Worm (Caenorhabditis elegans) whole organism, midembryonic: ENCODE data around the gene pqe-1.
A peak's percentile ranks its signal among the peaks of the same experiment; 100 is the strongest.

ENCODE experiments used
- T22C8.4 ChIP-seq: fragments of 200-800 bp; sonication (Bioruptor generic); IDR thresholded peaks from 2 replicates; pipeline ENCODE4 v1.3.6; 2022; ENCODE audit warnings: missing genetic modification characterization, missing compliant biosample characterization
- tab-1 ChIP-seq: fragments of 200-800 bp; sonication (Bioruptor generic); IDR thresholded peaks from 2 replicates; pipeline ENCODE4 v1.3.6; 2022; ENCODE audit warnings: missing genetic modification characterization, missing compliant biosample characterization
- ztf-29 ChIP-seq: fragments of 200-800 bp; sonication (Bioruptor generic); IDR thresholded peaks from 2 replicates; pipeline ENCODE4 v1.3.6; 2022; ENCODE audit warnings: missing genetic modification reagents, missing genetic modification characterization, missing compliant biosample characterization

DNA sequence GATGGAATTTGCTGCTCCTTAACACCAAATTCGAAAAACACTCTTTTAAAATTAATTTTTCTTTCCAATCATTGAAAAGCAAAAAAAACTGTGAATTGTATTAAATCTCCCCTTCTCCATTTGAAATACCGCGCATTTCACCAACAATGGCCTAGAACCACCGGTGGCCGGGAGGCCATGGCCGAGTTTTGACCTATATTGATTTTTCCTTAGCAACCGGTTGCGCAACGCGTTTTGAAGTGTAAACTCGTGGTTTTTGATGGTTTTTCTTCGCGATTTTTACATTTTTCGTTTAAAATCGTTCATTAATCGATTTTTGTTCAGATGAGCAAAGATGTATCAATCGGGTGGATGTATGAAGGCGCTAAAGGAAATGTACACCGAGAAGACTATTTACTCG lies 2.8 kb upstream of the pqe-1 start, which contains the start of gene mog-3:
- TF ChIP-seq tab-1 (GFP tag; lab: Robert Waterston, UW) (no peak), T22C8.4 (GFP tag; lab: Robert Waterston, UW) (peak; percentile 94), ztf-29 (GFP tag; lab: Robert Waterston, UW) (no peak)
